Fruit fly (Drosophila melanogaster): ENCODE measurements around the gene nbs.

- no peak for TF ChIP-seq psq (optimal IDR thresholded peaks at IDR 0.05)
- TF ChIP-seq EcR (GFP tag; optimal IDR thresholded peaks at IDR 0.05), result no peak
- TF ChIP-seq pan (optimal IDR thresholded peaks at IDR 0.05), result no peak
- no peak for TF ChIP-seq Dll (optimal IDR thresholded peaks at IDR 0.05)
- no peak for TF ChIP-seq CG8478 (optimal IDR thresholded peaks at IDR 0.05)
- no peak for TF ChIP-seq usp (GFP tag; optimal IDR thresholded peaks at IDR 0.05)
Measured at dm6 chr3L:9768385-9768784, 45.4 kb upstream of the nbs start.
